Fruit fly (Drosophila melanogaster) S2 (cell line): Measurements from ENCODE around the gene CG7695.

ENCODE experiments used
- CG8478 ChIP-seq: fragments of >200 bp; optimal IDR thresholded peaks from 2 replicates; lab custom pipeline; 2018
- CTCF ChIP-seq, 2 experiments: fragments of >200 bp; optimal IDR thresholded peaks; 2 replicates each; lab custom pipeline; 2018

DNA sequence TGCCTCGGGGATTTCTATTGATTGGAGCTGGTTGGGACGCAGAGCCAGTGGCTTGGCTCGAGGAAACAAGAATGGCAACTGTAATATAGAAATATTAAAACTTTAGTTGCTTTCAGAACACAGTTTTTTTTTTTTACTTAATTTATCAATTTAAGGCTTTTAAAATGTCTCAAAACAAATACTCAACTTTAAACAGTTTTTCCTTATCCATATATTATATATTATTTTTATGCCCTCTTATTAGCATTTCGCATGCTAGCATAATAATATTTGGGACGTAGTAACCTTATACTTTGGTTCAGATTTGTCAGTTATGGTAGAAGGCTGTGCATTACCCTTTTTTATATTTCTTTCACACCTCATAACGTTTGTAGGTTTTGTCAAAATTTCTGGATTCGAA, 18.9 kb downstream of the CG7695 start, which contains the start of gene Tssk:
- TF ChIP-seq CG8478 (lab: Kevin White, UChicago) (no peak), CTCF (optimal IDR thresholded peaks at IDR 0.05; lab: Kevin White, UChicago) (no peak)
